Worm (Caenorhabditis elegans) whole organism, young adult: ENCODE measurements around the gene zipt-3.

Experiments
- F52B5.7 ChIP-seq: sonication (generic microtip); optimal IDR thresholded peaks from 2 replicates; lab custom pipeline; 2016; ENCODE audit warnings: mild to moderate bottlenecking, missing genetic modification characterization, missing compliant biosample characterization
- egl-44 ChIP-seq: fragments of 200-800 bp; sonication (Bioruptor generic); IDR thresholded peaks from 2 replicates; pipeline ENCODE4 v1.3.6; 2022; ENCODE audit warnings: missing genetic modification reagents, missing genetic modification characterization, missing compliant biosample characterization
- lsy-27 ChIP-seq: sonication (generic microtip); optimal IDR thresholded peaks from 2 replicates; lab custom pipeline; 2017; ENCODE audit warnings: missing genetic modification characterization, mild to moderate bottlenecking, missing compliant biosample characterization, antibody characterized with exemption, missing genotype, borderline replicate concordance; ENCODE audit not compliant: insufficient read depth
- mel-28 ChIP-seq: sonication (generic microtip); optimal IDR thresholded peaks from 2 replicates; lab custom pipeline; 2016; ENCODE audit warnings: borderline replicate concordance, mild to moderate bottlenecking, missing genetic modification characterization, missing compliant biosample characterization
- nfya-1 ChIP-seq: sonication (generic microtip); optimal IDR thresholded peaks from 2 replicates; lab custom pipeline; 2017; ENCODE audit warnings: antibody characterized with exemption, missing compliant biosample characterization, missing genetic modification characterization, borderline replicate concordance; ENCODE audit not compliant: insufficient read depth
- nhr-27 ChIP-seq: fragments of 200-800 bp; sonication (Bioruptor generic); optimal IDR thresholded peaks from 2 replicates; lab custom pipeline; 2018; ENCODE audit warnings: mild to moderate bottlenecking, missing genetic modification characterization, moderate library complexity, missing compliant biosample characterization
- snpc-1.3 ChIP-seq: sonication (generic microtip); optimal IDR thresholded peaks from 2 replicates; lab custom pipeline; 2017; ENCODE audit warnings: missing genetic modification characterization, mild to moderate bottlenecking, missing compliant biosample characterization, antibody characterized with exemption, moderate library complexity, missing genotype, missing genetic modification reagents; ENCODE audit not compliant: insufficient read depth
- tlf-1 ChIP-seq: fragments of 200-800 bp; sonication (Bioruptor generic); optimal IDR thresholded peaks from 2 replicates; lab custom pipeline; 2018; ENCODE audit warnings: mild to moderate bottlenecking, missing genetic modification characterization, missing compliant biosample characterization
- unc-130 ChIP-seq: sonication (generic microtip); optimal IDR thresholded peaks from 2 replicates; lab custom pipeline; 2016; ENCODE audit warnings: missing genetic modification reagents, missing genetic modification characterization, missing compliant biosample characterization

- TF ChIP-seq F52B5.7 (tag; lab: Kevin White, UChicago) = no peak
- no peak for TF ChIP-seq snpc-1.3 (tag; lab: Kevin White, UChicago)
- no peak for TF ChIP-seq nhr-27 (tag; lab: Kevin White, UChicago)
- no peak for TF ChIP-seq tlf-1 (GFP tag; lab: Kevin White, UChicago)
- no peak for TF ChIP-seq egl-44 (GFP tag; lab: Robert Waterston, UW)
- no peak for TF ChIP-seq mel-28 (tag; lab: Kevin White, UChicago)
- TF ChIP-seq unc-130 = no peak
- no peak for TF ChIP-seq lsy-27
- TF ChIP-seq nfya-1 = no peak
Measured at ce11 chrII:5704479-5704878, 13.5 kb upstream of the zipt-3 start.
